Worm (Caenorhabditis elegans): ENCODE measurements around the gene cap-2.

cap-2 gene

ce11 chrII:10873631-10874030, 4.6 kb downstream of the cap-2 start, which contains the start of gene orc-2:
TSS of gene orc-2 (plus strand) at chrII:10873931.
- TF ChIP-seq nfya-1 (tag; optimal IDR thresholded peaks at IDR 0.05; ENCODE audit: insufficient read depth), result no peak
- TF ChIP-seq jun-1 (tag; optimal IDR thresholded peaks at IDR 0.05), result no peak
- no peak for TF ChIP-seq pha-4 (tag; optimal IDR thresholded peaks at IDR 0.05)

- no peak for TF ChIP-seq nhr-67 (tag; optimal IDR thresholded peaks at IDR 0.05)
- no peak for TF ChIP-seq egl-27 (tag; optimal IDR thresholded peaks at IDR 0.05)
- no peak for TF ChIP-seq snpc-4 (tag; optimal IDR thresholded peaks at IDR 0.05)
- TF ChIP-seq ZK546.5 (tag; optimal IDR thresholded peaks at IDR 0.05), result no peak
Measured at ce11 chrII:10880625-10881024, 11.6 kb downstream of the cap-2 start, which contains the start of gene lurp-1. TSS of gene lurp-1 (plus strand) at chrII:10880925.

DNA sequence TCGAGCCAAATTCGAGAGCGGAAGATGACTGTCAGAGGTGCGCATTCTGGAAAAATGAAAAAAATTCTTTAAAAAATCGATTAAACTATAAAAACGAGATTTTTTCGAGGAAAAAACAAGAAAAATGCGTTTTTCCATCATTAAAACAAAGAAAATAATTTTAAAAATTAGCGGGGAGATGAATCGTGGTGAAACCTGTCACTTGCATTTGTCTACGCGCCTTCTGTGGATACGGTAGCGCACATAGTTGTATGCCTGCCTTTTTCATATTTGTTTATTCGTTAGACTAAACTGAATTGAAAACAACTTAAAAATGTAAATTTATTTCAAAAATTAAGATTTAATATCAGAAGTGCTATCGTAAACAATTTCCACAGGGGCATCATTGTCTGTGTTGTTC, 15.4 kb downstream of the cap-2 start, which contains the start of gene egg-3:
TSS of gene egg-3 (minus strand) at position 46 of the 400 bp plus-strand sequence.
- TF ChIP-seq fkh-10 (GFP tag; optimal IDR thresholded peaks at IDR 0.05) (no peak), nhr-11 (tag; optimal IDR thresholded peaks at IDR 0.05) (no peak), nhr-23 (tag; optimal IDR thresholded peaks at IDR 0.05) (no peak), nhr-28 (tag; optimal IDR thresholded peaks at IDR 0.05) (no peak), snpc-4 (tag; optimal IDR thresholded peaks at IDR 0.05) (no peak), ama-1 (optimal IDR thresholded peaks at IDR 0.05) (no peak), ceh-9 (tag; optimal IDR thresholded peaks at IDR 0.05) (no peak)

DNA sequence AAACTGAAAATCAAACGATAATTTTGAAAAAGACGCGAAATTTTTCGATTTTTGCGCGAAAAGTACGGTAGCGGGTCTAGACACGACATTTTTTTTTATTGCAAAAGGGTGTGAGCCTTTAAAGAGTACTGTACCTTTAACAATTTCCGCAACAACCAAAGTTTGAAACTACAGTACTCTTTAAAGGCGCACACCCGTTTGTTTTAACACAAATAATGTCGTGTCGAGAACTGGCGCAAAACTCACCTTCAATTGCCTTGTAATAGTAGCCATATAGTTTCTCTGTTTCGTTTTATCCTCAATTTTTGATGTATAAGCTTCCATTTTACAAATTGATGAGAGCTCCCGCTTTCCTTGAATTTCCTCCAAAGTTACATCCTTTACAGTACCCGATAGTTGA, 16.3 kb downstream of the cap-2 start:
- TF ChIP-seq eor-1 (tag; optimal IDR thresholded peaks at IDR 0.05) (no peak), fkh-2 (tag; optimal IDR thresholded peaks at IDR 0.05) (no peak), ztf-4 (tag; optimal IDR thresholded peaks at IDR 0.05) (no peak), fkh-10 (GFP tag; optimal IDR thresholded peaks at IDR 0.05) (no peak), tbx-2 (tag; optimal IDR thresholded peaks at IDR 0.05) (no peak), daf-12 (tag; optimal IDR thresholded peaks at IDR 0.05) (no peak), nhr-77 (tag; optimal IDR thresholded peaks at IDR 0.05) (no peak), nfya-1 (tag; optimal IDR thresholded peaks at IDR 0.05; ENCODE audit: insufficient read depth) (no peak), aly-2 (tag; optimal IDR thresholded peaks at IDR 0.05) (no peak), nhr-43 (tag; optimal IDR thresholded peaks at IDR 0.05; ENCODE audit: poor library complexity, severe bottlenecking) (no peak), pha-4 (tag; optimal IDR thresholded peaks at IDR 0.05) (no peak), lin-39 (tag; optimal IDR thresholded peaks at IDR 0.05) (no peak), fos-1 (tag; optimal IDR thresholded peaks at IDR 0.05) (no peak), hmg-11 (tag; optimal IDR thresholded peaks at IDR 0.05) (no peak), ZK546.5 (tag; optimal IDR thresholded peaks at IDR 0.05) (no peak), nhr-237 (tag; optimal IDR thresholded peaks at IDR 0.05) (no peak), jun-1 (tag; optimal IDR thresholded peaks at IDR 0.05) (no peak), nhr-12 (tag; optimal IDR thresholded peaks at IDR 0.05) (no peak)

DNA sequence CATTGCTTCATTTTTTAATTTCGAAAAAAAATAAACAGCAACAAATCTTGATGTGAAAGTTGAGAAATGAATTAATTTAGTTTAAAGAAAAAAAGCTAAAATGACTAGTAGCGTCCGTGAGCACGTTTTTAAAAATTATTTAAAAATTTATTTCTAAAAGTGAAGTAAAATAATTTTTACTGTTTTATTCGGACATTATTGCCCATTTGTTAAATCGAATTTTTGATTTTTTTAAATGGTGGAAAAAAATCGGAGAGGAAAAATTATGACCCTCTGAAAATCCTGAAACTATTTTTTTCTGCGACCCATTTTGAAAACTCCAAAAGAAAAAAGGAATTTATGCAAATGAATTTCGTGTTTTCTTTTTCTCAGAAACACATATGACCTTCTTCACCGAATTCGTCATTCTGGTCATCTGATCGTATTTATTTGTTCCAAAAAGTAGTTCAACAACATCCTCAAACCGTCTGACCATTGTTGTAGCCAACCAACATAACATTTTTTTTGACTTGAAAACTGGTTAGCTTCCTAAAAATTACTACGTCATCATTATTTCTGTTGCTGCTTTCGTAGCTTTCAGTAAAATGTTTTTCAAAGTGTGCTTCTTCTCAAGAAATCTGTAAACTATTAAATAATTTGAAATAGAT, 17.0 kb downstream of the cap-2 start, which contains the start of gene F44F4.3:
TSS of gene F44F4.3 (minus strand) at position 51 of the 647 bp plus-strand sequence.
- no peak for TF ChIP-seq unc-62 (GFP tag; optimal IDR thresholded peaks at IDR 0.05)
- TF ChIP-seq nhr-25 (tag; optimal IDR thresholded peaks at IDR 0.05), result no peak
- peak; percentile 68 for TF ChIP-seq nhr-23 (tag; optimal IDR thresholded peaks at IDR 0.05)
- TF ChIP-seq sea-2 (GFP tag; optimal IDR thresholded peaks at IDR 0.05), result no peak
- TF ChIP-seq snpc-4 (tag; optimal IDR thresholded peaks at IDR 0.05), result no peak
- TF ChIP-seq nhr-28 (tag; optimal IDR thresholded peaks at IDR 0.05), result no peak

DNA sequence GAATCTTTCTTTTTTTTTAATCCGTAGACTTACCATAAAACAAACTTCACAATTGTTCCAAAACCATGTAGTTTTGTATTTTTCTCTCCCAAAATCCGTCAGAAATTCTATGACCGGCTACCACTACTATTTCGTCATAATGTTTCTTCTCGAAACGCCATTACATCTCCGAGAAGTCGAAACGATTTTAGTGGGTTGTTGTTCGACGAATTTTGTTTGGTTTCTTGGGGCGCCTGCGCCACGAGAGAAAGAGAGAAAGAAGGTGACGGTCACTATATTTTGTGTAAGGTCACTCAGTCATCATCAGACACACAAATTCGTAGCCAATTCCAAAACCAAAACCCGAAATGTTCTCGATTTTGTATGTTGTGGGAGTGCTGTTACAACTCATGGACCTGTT, 18.1 kb downstream of the cap-2 start:
- TF ChIP-seq egl-27 (tag; optimal IDR thresholded peaks at IDR 0.05) (no peak), nhr-23 (tag; optimal IDR thresholded peaks at IDR 0.05) (peak; percentile 75), egl-5 (tag; optimal IDR thresholded peaks at IDR 0.05) (peak; percentile 16), nhr-25 (tag; optimal IDR thresholded peaks at IDR 0.05) (peak; percentile 69), nhr-237 (tag; optimal IDR thresholded peaks at IDR 0.05) (no peak)
